Worm (Caenorhabditis elegans): ENCODE data around the gene ubc-6.

ce11 chrII:7457210-7457609 lies 21.8 kb upstream of the ubc-6 start, which contains the start of gene D1022.4:
- no peak for TF ChIP-seq ztf-11 (tag; optimal IDR thresholded peaks at IDR 0.05)
- TF ChIP-seq unc-62 (GFP tag; optimal IDR thresholded peaks at IDR 0.05): no peak
- no peak for TF ChIP-seq nhr-237 (tag; optimal IDR thresholded peaks at IDR 0.05)
- no peak for TF ChIP-seq sptf-1 (tag; optimal IDR thresholded peaks at IDR 0.05)
- TF ChIP-seq nhr-12 (tag; optimal IDR thresholded peaks at IDR 0.05): no peak
- no peak for TF ChIP-seq mep-1 (tag; optimal IDR thresholded peaks at IDR 0.05)
- TF ChIP-seq lsy-2 (tag; optimal IDR thresholded peaks at IDR 0.05): no peak
- no peak for TF ChIP-seq snpc-4 (tag; optimal IDR thresholded peaks at IDR 0.05)
- TF ChIP-seq lin-13 (tag; optimal IDR thresholded peaks at IDR 0.05): no peak
- TF ChIP-seq elt-3 (tag; optimal IDR thresholded peaks at IDR 0.05): no peak
- TF ChIP-seq tbx-8 (GFP tag; optimal IDR thresholded peaks at IDR 0.05): no peak
